Worm (Caenorhabditis elegans): ENCODE measurements around the gene F54D5.15.

ce11 chrII:11602387-11602960 is 38.4 kb upstream of the F54D5.15 start:
- no peak for TF ChIP-seq F13C5.2 (tag; optimal IDR thresholded peaks at IDR 0.05)
- no peak for TF ChIP-seq ceh-13 (GFP tag; optimal IDR thresholded peaks at IDR 0.05)
- no peak for TF ChIP-seq pes-1 (GFP tag; IDR thresholded peaks at IDR 0.05)
- no peak for TF ChIP-seq ama-1 (optimal IDR thresholded peaks at IDR 0.05)
- TF ChIP-seq ets-7 (tag; optimal IDR thresholded peaks at IDR 0.05), result no peak
- no peak for TF ChIP-seq tra-4 (tag; optimal IDR thresholded peaks at IDR 0.05)
- no peak for TF ChIP-seq scrt-1 (GFP tag; IDR thresholded peaks at IDR 0.05)
- TF ChIP-seq flt-1 (GFP tag; IDR thresholded peaks at IDR 0.05), result no peak
- no peak for TF ChIP-seq ceh-36 (tag; optimal IDR thresholded peaks at IDR 0.05)
- no peak for TF ChIP-seq sea-1 (GFP tag; conservative IDR thresholded peaks at IDR 0.05)
- no peak for TF ChIP-seq B0310.2 (tag; optimal IDR thresholded peaks at IDR 0.05)
